Worm (Caenorhabditis elegans): ENCODE measurements around the gene sec-20.
A peak's percentile ranks its signal among the peaks of the same experiment; 100 is the strongest.

Gene sec-20

ce11 chrIII:183072-183471 is 8.8 kb upstream of the sec-20 start:
- TF ChIP-seq hlh-1 (tag; optimal IDR thresholded peaks at IDR 0.05) = no peak
- no peak for TF ChIP-seq lin-13 (tag; optimal IDR thresholded peaks at IDR 0.05)
- TF ChIP-seq drap-1 (GFP tag; optimal IDR thresholded peaks at IDR 0.05) = no peak
- TF ChIP-seq mep-1 (tag; optimal IDR thresholded peaks at IDR 0.05) = no peak
- TF ChIP-seq elt-3 (tag; optimal IDR thresholded peaks at IDR 0.05) = no peak
- no peak for TF ChIP-seq sptf-1 (tag; optimal IDR thresholded peaks at IDR 0.05)
- TF ChIP-seq cnd-1 (tag; optimal IDR thresholded peaks at IDR 0.05) = no peak
- no peak for TF ChIP-seq M03D4.4 (tag; optimal IDR thresholded peaks at IDR 0.05)
- no peak for TF ChIP-seq nhr-237 (tag; optimal IDR thresholded peaks at IDR 0.05)
- TF ChIP-seq unc-39 (tag; optimal IDR thresholded peaks at IDR 0.05) = no peak
- TF ChIP-seq flh-1 (GFP tag; optimal IDR thresholded peaks at IDR 0.05) = no peak

DNA sequence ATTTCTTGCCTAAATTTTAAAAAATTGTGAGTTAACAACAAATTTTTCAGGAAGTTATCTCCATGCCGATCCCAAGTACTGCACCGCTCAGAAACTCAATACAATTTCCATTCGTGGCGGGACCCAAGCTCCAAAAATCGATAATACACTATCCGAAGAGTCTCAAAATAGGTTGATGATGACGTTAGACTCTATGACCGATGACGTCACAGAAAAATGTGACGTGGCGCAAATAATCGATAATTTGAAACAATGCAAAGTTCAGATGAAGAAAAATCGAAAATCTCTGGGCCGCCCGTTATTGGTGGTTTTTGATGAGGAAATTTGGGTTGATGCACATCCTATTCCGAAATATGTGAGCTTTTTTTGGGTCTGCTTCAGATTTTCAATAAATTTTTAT is 7.6 kb upstream of the sec-20 start:
- peak; percentile 83 for TF ChIP-seq zip-8 (tag; optimal IDR thresholded peaks at IDR 0.05)
- no peak for TF ChIP-seq ham-2 (GFP tag; optimal IDR thresholded peaks at IDR 0.05)

DNA sequence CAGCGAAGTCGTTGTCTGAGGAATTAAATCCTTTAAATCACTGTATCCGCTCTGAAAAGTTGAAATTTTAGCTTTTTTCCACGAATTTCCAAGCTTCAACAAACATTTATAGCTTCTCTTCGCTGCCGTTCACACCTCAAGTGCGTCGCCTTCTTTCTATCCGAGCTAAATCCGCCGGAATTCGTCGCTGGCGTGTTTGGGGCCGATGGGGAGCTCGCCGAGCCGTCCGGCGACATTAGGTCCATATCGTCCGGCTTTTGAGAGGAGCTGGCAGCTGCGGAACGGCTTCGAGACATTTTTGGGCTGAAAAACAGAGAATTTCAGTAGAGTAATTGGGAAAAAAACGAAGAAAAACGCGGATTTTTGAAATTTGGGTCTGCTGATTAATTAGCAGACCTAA is 4.1 kb upstream of the sec-20 start, which contains the start of gene mxl-2:
Gene mxl-2, minus strand, starts transcription at position 303 of the 400 bp plus-strand sequence.
- TF ChIP-seq cnd-1 (tag; optimal IDR thresholded peaks at IDR 0.05) (no peak), ceh-83 (GFP tag; optimal IDR thresholded peaks at IDR 0.05) (no peak), hlh-1 (tag; optimal IDR thresholded peaks at IDR 0.05) (no peak), ces-1 (GFP tag; optimal IDR thresholded peaks at IDR 0.05) (no peak), lsy-2 (tag; optimal IDR thresholded peaks at IDR 0.05) (no peak), mls-2 (tag; optimal IDR thresholded peaks at IDR 0.05) (no peak), unc-120 (tag; optimal IDR thresholded peaks at IDR 0.05; ENCODE audit: poor library complexity, severe bottlenecking) (no peak), ceh-43 (GFP tag; optimal IDR thresholded peaks at IDR 0.05) (no peak), snpc-4 (tag; optimal IDR thresholded peaks at IDR 0.05) (no peak), lin-32 (GFP tag; optimal IDR thresholded peaks at IDR 0.05) (no peak), sem-2 (GFP tag; optimal IDR thresholded peaks at IDR 0.05) (no peak), M03D4.4 (tag; optimal IDR thresholded peaks at IDR 0.05) (no peak), mep-1 (tag; optimal IDR thresholded peaks at IDR 0.05) (no peak)

ce11 chrIII:188426-188888 is 3.4 kb upstream of the sec-20 start, which contains the start of gene ubc-20:
TSS of gene ubc-20 (plus strand) at chrIII:188838.
- TF ChIP-seq drap-1 (GFP tag; optimal IDR thresholded peaks at IDR 0.05) (no peak), nhr-237 (tag; optimal IDR thresholded peaks at IDR 0.05) (peak; percentile 31), ceh-83 (GFP tag; optimal IDR thresholded peaks at IDR 0.05) (no peak), blmp-1 (tag; optimal IDR thresholded peaks at IDR 0.05) (no peak), mls-2 (tag; optimal IDR thresholded peaks at IDR 0.05) (no peak), elt-3 (tag; optimal IDR thresholded peaks at IDR 0.05) (no peak), snpc-4 (tag; optimal IDR thresholded peaks at IDR 0.05) (no peak), ces-1 (GFP tag; optimal IDR thresholded peaks at IDR 0.05) (peak; percentile 2), nhr-12 (tag; optimal IDR thresholded peaks at IDR 0.05) (no peak), pha-4 (tag; optimal IDR thresholded peaks at IDR 0.05) (no peak), ceh-39 (tag; optimal IDR thresholded peaks at IDR 0.05) (peak; percentile 41), unc-120 (tag; optimal IDR thresholded peaks at IDR 0.05; ENCODE audit: poor library complexity, severe bottlenecking) (no peak), flh-1 (GFP tag; optimal IDR thresholded peaks at IDR 0.05) (no peak), lsy-2 (tag; optimal IDR thresholded peaks at IDR 0.05) (no peak), unc-62 (GFP tag; optimal IDR thresholded peaks at IDR 0.05) (no peak)

DNA sequence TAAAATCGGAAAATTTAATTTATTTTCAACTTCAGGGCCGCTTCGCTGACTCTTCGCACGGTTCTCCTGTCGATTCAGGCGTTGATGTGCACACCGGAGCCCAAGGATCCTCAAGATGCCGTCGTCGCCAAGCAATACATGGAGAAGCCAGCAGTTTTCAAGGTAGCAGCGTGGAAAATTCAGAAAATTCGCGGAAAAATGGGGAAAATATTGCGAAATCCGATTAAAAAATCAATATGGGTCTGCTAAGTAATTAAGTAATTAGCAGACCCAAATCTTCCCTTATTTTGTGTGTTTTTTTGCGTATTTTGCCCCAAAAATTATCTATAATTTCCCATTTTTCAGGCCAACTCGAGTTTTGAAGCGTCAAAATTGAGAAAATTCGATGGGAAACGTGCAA is 2.6 kb upstream of the sec-20 start:
- no peak for TF ChIP-seq ham-2 (GFP tag; optimal IDR thresholded peaks at IDR 0.05)
- TF ChIP-seq sem-2 (GFP tag; optimal IDR thresholded peaks at IDR 0.05) = no peak
- no peak for TF ChIP-seq elt-3 (tag; optimal IDR thresholded peaks at IDR 0.05)
- no peak for TF ChIP-seq tbx-8 (GFP tag; optimal IDR thresholded peaks at IDR 0.05)
- TF ChIP-seq unc-120 (tag; optimal IDR thresholded peaks at IDR 0.05; ENCODE audit: poor library complexity, severe bottlenecking) = no peak
- no peak for TF ChIP-seq snpc-4 (tag; optimal IDR thresholded peaks at IDR 0.05)
- TF ChIP-seq lin-13 (tag; optimal IDR thresholded peaks at IDR 0.05) = no peak
- TF ChIP-seq bed-3 (GFP tag; optimal IDR thresholded peaks at IDR 0.05) = no peak
- TF ChIP-seq ceh-39 (tag; optimal IDR thresholded peaks at IDR 0.05) = no peak

DNA sequence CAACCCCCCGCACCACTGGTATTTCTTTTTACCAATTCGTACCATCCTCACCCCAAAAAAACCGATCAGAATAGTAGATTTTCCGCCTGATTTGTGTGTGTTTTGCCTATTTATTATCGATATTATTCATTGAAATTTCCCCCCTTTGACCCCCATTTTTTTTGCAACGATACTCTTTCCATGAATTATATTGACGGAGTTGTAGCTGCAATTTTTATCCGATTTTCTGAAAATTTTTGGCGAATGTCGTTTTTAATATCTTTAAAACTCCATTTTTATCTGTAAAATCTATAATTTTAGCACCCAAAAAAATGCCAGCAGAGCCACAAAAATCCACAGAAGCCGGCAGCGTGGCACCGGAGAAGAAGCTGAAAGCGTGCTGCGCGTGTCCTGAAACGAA is 1.2 kb upstream of the sec-20 start, which contains the start of gene cox-17:
Gene cox-17, plus strand, starts transcription at position 301 of the 400 bp plus-strand sequence.
- TF ChIP-seq snpc-4 (tag; optimal IDR thresholded peaks at IDR 0.05) (no peak), nhr-76 (tag; optimal IDR thresholded peaks at IDR 0.05) (no peak), cnd-1 (tag; optimal IDR thresholded peaks at IDR 0.05) (no peak), lin-32 (GFP tag; optimal IDR thresholded peaks at IDR 0.05) (no peak), hlh-1 (tag; optimal IDR thresholded peaks at IDR 0.05) (no peak), ceh-43 (GFP tag; optimal IDR thresholded peaks at IDR 0.05) (no peak), pha-4 (tag; optimal IDR thresholded peaks at IDR 0.05) (no peak), elt-1 (tag; optimal IDR thresholded peaks at IDR 0.05; ENCODE audit: borderline replicate concordance, insufficient read depth) (no peak), mab-5 (tag; optimal IDR thresholded peaks at IDR 0.05) (no peak), sem-2 (GFP tag; optimal IDR thresholded peaks at IDR 0.05) (no peak), mls-2 (tag; optimal IDR thresholded peaks at IDR 0.05) (no peak), flh-1 (GFP tag; optimal IDR thresholded peaks at IDR 0.05) (no peak), nhr-237 (tag; optimal IDR thresholded peaks at IDR 0.05) (no peak), tbx-8 (GFP tag; optimal IDR thresholded peaks at IDR 0.05) (no peak), unc-62 (GFP tag; optimal IDR thresholded peaks at IDR 0.05) (no peak), ceh-39 (tag; optimal IDR thresholded peaks at IDR 0.05) (no peak)
